Worm (Caenorhabditis elegans): ENCODE results near the gene abt-1.

abt-1 gene

ce11 chrIV:10236106-10236505 lies 21.4 kb upstream of the abt-1 start (continued):
- TF ChIP-seq snpc-1.2 (GFP tag; IDR thresholded peaks at IDR 0.05), result no peak
- TF ChIP-seq arid-1 (GFP tag; conservative IDR thresholded peaks at IDR 0.05), result no peak
- no peak for TF ChIP-seq daf-16 (GFP tag; optimal IDR thresholded peaks at IDR 0.05)
- TF ChIP-seq daf-16 (tag; optimal IDR thresholded peaks at IDR 0.05), result peak; percentile 60
- TF ChIP-seq lin-1 (GFP tag; IDR thresholded peaks at IDR 0.05), result 0 out of 2 replicates have a peak, but pooled peaks have one; percentile 30
- no peak for TF ChIP-seq tra-1 (GFP tag; IDR thresholded peaks at IDR 0.05)
- no peak for TF ChIP-seq lin-15B (tag; optimal IDR thresholded peaks at IDR 0.05)
- no peak for TF ChIP-seq rbr-2 (tag; optimal IDR thresholded peaks at IDR 0.05)

DNA sequence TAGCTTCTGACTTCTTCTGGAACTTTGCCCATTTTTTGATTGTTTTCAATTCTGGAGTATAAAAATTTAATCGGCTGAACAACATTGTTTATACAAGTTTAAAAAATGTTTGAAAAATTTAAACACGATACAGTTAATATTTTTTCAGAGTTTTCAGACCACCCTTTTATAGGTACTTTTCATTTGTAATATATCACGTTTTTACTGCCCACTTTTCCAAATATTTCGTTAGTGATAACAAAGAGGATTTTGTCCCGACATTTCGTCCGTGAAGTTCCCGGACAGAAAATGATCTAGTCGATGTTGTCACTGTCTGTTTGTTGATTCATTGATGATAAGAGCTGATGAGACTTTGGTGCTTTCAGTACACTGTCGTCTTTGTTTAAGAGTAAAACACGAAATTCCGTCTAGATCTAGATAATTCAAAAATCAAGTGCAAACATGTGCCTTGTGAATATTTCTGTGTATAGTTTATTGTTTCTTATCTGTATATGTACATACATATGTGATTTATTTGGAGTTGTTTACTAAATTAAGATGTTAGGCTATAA lies 20.6 kb upstream of the abt-1 start, which contains the start of gene ech-9:
Gene ech-9 (minus strand): TSS at position 51 of the 551 bp plus-strand sequence.
- TF ChIP-seq hlh-11 (tag; optimal IDR thresholded peaks at IDR 0.05) (peak; percentile 2), zip-2 (tag; optimal IDR thresholded peaks at IDR 0.05) (no peak), daf-16 (GFP tag; optimal IDR thresholded peaks at IDR 0.05) (no peak), daf-16 (tag; optimal IDR thresholded peaks at IDR 0.05) (peak; percentile 54), Y75B8A.6 (GFP tag; IDR thresholded peaks at IDR 0.05) (0 out of 2 replicates have a peak, but pooled peaks have one; percentile 21), nhr-28 (tag; optimal IDR thresholded peaks at IDR 0.05) (peak; percentile 13), F49E8.2 (tag; optimal IDR thresholded peaks at IDR 0.05; ENCODE audit: borderline replicate concordance) (no peak), ztf-11 (tag; optimal IDR thresholded peaks at IDR 0.05) (no peak), pqm-1 (tag; optimal IDR thresholded peaks at IDR 0.05) (peak; percentile 30)

DNA sequence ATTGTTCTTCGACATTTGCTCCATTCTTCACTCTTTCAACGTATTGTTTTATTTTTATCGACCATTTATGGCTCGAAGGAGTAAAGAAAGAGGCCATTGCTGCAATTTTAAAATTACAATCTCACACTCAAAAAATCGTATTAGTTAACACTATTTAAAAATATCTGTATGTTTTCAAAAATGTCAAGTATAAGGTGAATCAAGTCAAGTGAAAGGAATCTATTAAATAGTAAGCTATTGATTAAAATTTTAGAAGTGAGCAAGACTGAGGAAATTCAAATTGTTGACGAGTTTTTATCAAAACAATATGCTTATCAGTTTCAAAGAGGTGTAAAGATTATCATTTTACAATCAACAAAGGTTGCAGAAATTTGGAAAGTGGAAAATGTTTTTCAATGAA lies 17.7 kb upstream of the abt-1 start, which contains the start of gene F01G10.4:
Gene F01G10.4 (minus strand): TSS at position 101 of the 400 bp plus-strand sequence.
- TF ChIP-seq Y48G9A.11 (GFP tag; IDR thresholded peaks at IDR 0.05), result no peak

ce11 chrIV:10230971-10231370 lies 16.3 kb upstream of the abt-1 start, which contains the start of gene F01G10.5:
TSS of gene F01G10.5 (minus strand) at chrIV:10231071.
- TF ChIP-seq unc-39 (tag; optimal IDR thresholded peaks at IDR 0.05) (no peak), ZK337.2 (GFP tag; IDR thresholded peaks at IDR 0.05) (no peak), Y75B8A.6 (GFP tag; IDR thresholded peaks at IDR 0.05) (no peak), Y5F2A.4 (GFP tag; optimal IDR thresholded peaks at IDR 0.05) (no peak), ZK546.5 (tag; optimal IDR thresholded peaks at IDR 0.05) (no peak), Y48G9A.11 (GFP tag; IDR thresholded peaks at IDR 0.05) (no peak), aha-1 (tag) (no peak), fos-1 (tag; optimal IDR thresholded peaks at IDR 0.05) (no peak), nhr-76 (tag; optimal IDR thresholded peaks at IDR 0.05) (no peak), egl-43 (GFP tag; IDR thresholded peaks at IDR 0.05) (no peak), ceh-82 (tag; optimal IDR thresholded peaks at IDR 0.05) (no peak), ceh-28 (tag; optimal IDR thresholded peaks at IDR 0.05) (no peak), lin-39 (tag; optimal IDR thresholded peaks at IDR 0.05) (no peak), cey-2 (tag; optimal IDR thresholded peaks at IDR 0.05; ENCODE audit: borderline replicate concordance, insufficient read depth) (no peak), rbr-2 (tag; optimal IDR thresholded peaks at IDR 0.05) (no peak), dmd-8 (GFP tag; IDR thresholded peaks at IDR 0.05) (no peak), nhr-77 (tag; optimal IDR thresholded peaks at IDR 0.05) (no peak)

DNA sequence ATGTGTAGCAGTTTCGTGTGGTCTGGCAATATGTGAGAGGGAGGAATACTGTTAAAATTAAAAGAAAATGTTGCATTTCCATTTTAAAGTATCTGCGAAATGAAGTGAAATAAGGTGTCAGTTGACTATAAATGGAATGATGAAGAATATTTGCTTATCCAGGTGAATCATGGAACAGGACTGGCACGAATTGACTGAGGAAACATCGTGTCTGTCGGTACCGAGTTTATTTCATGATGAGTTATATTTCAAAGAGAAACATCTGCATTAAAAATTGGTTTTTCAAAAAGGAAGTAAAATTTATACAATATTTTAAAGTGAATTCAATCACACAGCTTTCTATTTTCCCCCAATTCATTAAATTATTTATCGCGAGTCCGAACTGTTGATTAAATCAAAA lies 12.8 kb upstream of the abt-1 start, which contains the start of gene F01G10.6:
Gene F01G10.6 (minus strand): TSS at position 101 of the 400 bp plus-strand sequence.
- TF ChIP-seq unc-62 (GFP tag; optimal IDR thresholded peaks at IDR 0.05 in 1 of 2) (no peak), unc-62 (tag; optimal IDR thresholded peaks at IDR 0.05) (no peak), Y48G9A.11 (GFP tag; IDR thresholded peaks at IDR 0.05) (no peak), ceh-28 (tag; optimal IDR thresholded peaks at IDR 0.05) (no peak), mxl-2 (GFP tag; conservative IDR thresholded peaks at IDR 0.05) (no peak), aly-2 (tag; optimal IDR thresholded peaks at IDR 0.05) (no peak), mep-1 (tag; optimal IDR thresholded peaks at IDR 0.05) (no peak), F37D6.2 (tag; optimal IDR thresholded peaks at IDR 0.05) (no peak), ZK337.2 (GFP tag; IDR thresholded peaks at IDR 0.05) (no peak), set-16 (GFP tag; IDR thresholded peaks at IDR 0.05) (no peak), arid-1 (GFP tag; conservative IDR thresholded peaks at IDR 0.05) (no peak), pqm-1 (tag; optimal IDR thresholded peaks at IDR 0.05) (no peak), tra-1 (GFP tag; IDR thresholded peaks at IDR 0.05) (no peak), hlh-30 (tag; optimal IDR thresholded peaks at IDR 0.05; ENCODE audit: insufficient read depth) (no peak), aha-1 (tag) (no peak), nhr-25 (tag; optimal IDR thresholded peaks at IDR 0.05; ENCODE audit: borderline replicate concordance, insufficient read depth) (no peak), skn-1 (tag; optimal IDR thresholded peaks at IDR 0.05) (no peak)
